Comparison of ENCODE assay signal across 5 worm cellular contexts in genomic region chrII:11167039-11167438, ce11.
A peak's percentile ranks its signal among the peaks of the same experiment; 100 is the strongest.
TF ChIP-seq lines count a peak whose summit lies in the region.

No protein-coding gene starts in this region.

TF ChIP-seq in whole organism, L1 larva, 84 proteins besides CTCF, POLR2A, EP300 and RAD21 (continued from another document and continues in another):
- TF ChIP-seq zip-4 (GFP tag; optimal IDR thresholded peaks at IDR 0.05; lab: Kevin White, UChicago) (peak; percentile 57), hpl-2 (GFP tag; optimal IDR thresholded peaks at IDR 0.05; lab: Kevin White, UChicago) (no peak), nhr-71 (tag; optimal IDR thresholded peaks at IDR 0.05; lab: Kevin White, UChicago) (peak; percentile 91), nhr-20 (tag; optimal IDR thresholded peaks at IDR 0.05; lab: Kevin White, UChicago) (peak; percentile 82), Y116A8C.19 (tag; optimal IDR thresholded peaks at IDR 0.05; lab: Kevin White, UChicago; ENCODE audit: borderline replicate concordance) (no peak), aly-2 (tag; optimal IDR thresholded peaks at IDR 0.05; lab: Kevin White, UChicago) (peak; percentile 58), unc-62 (GFP tag; optimal IDR thresholded peaks at IDR 0.05; lab: Kevin White, UChicago) (no peak), lin-39 (tag; optimal IDR thresholded peaks at IDR 0.05; lab: Kevin White, UChicago) (peak; percentile 40), dsc-1 (tag; optimal IDR thresholded peaks at IDR 0.05; lab: Kevin White, UChicago) (peak; percentile 90), hlh-17 (GFP tag; optimal IDR thresholded peaks at IDR 0.05; lab: Kevin White, UChicago; ENCODE audit: borderline replicate concordance) (no peak), nhr-77 (tag; optimal IDR thresholded peaks at IDR 0.05; lab: Kevin White, UChicago) (peak; percentile 59), ceh-82 (tag; optimal IDR thresholded peaks at IDR 0.05; lab: Kevin White, UChicago) (peak; percentile 34 to 69 (median 54)), tlp-1 (tag; optimal IDR thresholded peaks at IDR 0.05; lab: Kevin White, UChicago) (no peak), ceh-88 (GFP tag; IDR thresholded peaks at IDR 0.05; lab: Robert Waterston, UW) (peak; percentile 42), fkh-8 (tag; optimal IDR thresholded peaks at IDR 0.05; lab: Kevin White, UChicago) (peak; percentile 14), blmp-1 (tag; optimal IDR thresholded peaks at IDR 0.05; lab: Kevin White, UChicago) (no peak), nhr-90 (tag; optimal IDR thresholded peaks at IDR 0.05; lab: Kevin White, UChicago; ENCODE audit: poor library complexity) (peak; percentile 92), unc-130 (tag; optimal IDR thresholded peaks at IDR 0.05; lab: Kevin White, UChicago) (no peak), jun-1 (tag; optimal IDR thresholded peaks at IDR 0.05; lab: Kevin White, UChicago) (peak; percentile 7), zag-1 (tag; optimal IDR thresholded peaks at IDR 0.05; lab: Kevin White, UChicago) (no peak), sup-37 (GFP tag; optimal IDR thresholded peaks at IDR 0.05; lab: Kevin White, UChicago) (peak; percentile 80), elt-3 (tag; optimal IDR thresholded peaks at IDR 0.05; lab: Kevin White, UChicago) (peak in 1 of 6 experiments; percentile 42), nhr-28 (tag; optimal IDR thresholded peaks at IDR 0.05; lab: Kevin White, UChicago) (no peak), mef-2 (tag; optimal IDR thresholded peaks at IDR 0.05; lab: Kevin White, UChicago) (no peak), mdl-1 (tag; optimal IDR thresholded peaks at IDR 0.05; lab: Kevin White, UChicago) (peak in 1 of 2 experiments; percentile 8), C04F5.9 (tag; optimal IDR thresholded peaks at IDR 0.05; lab: Kevin White, UChicago) (peak; percentile 41)

TF ChIP-seq in whole organism, L2 larva, 48 proteins besides CTCF, POLR2A, EP300 and RAD21 (continued from another document and continues in another):
- TF ChIP-seq nhr-11 (tag; optimal IDR thresholded peaks at IDR 0.05; lab: Kevin White, UChicago) = no peak
- no peak for TF ChIP-seq ceh-82 (tag; optimal IDR thresholded peaks at IDR 0.05; lab: Kevin White, UChicago)
- TF ChIP-seq nhr-25 (tag; optimal IDR thresholded peaks at IDR 0.05; lab: Kevin White, UChicago) = peak; percentile 44
- TF ChIP-seq unc-62 (GFP tag; optimal IDR thresholded peaks at IDR 0.05; lab: Kevin White, UChicago) = no peak
- TF ChIP-seq mdl-1 (tag; optimal IDR thresholded peaks at IDR 0.05; lab: Kevin White, UChicago) = peak; percentile 37 to 86
- TF ChIP-seq ceh-16 (tag; optimal IDR thresholded peaks at IDR 0.05; lab: Kevin White, UChicago) = peak; percentile 49
- peak; percentile 89 for TF ChIP-seq sma-3 (GFP tag; optimal IDR thresholded peaks at IDR 0.05; lab: Kevin White, UChicago)
- TF ChIP-seq F13H6.1 (tag; optimal IDR thresholded peaks at IDR 0.05; lab: Kevin White, UChicago) = peak; percentile 75
- TF ChIP-seq sma-9 (GFP tag; optimal IDR thresholded peaks at IDR 0.05; lab: Kevin White, UChicago) = peak; percentile 85
- TF ChIP-seq sma-9 (tag; optimal IDR thresholded peaks at IDR 0.05; lab: Kevin White, UChicago) = no peak
- TF ChIP-seq ama-1 (optimal IDR thresholded peaks at IDR 0.05; lab: Kevin White, UChicago) = peak; percentile 96
- TF ChIP-seq egl-27 (tag; optimal IDR thresholded peaks at IDR 0.05; lab: Kevin White, UChicago) = peak; percentile 20
- peak; percentile 63 for TF ChIP-seq nhr-129 (tag; optimal IDR thresholded peaks at IDR 0.05; lab: Kevin White, UChicago)
- TF ChIP-seq Y55F3AM.14 (GFP tag; optimal IDR thresholded peaks at IDR 0.05; lab: Kevin White, UChicago) = no peak
- no peak for TF ChIP-seq blmp-1 (tag; optimal IDR thresholded peaks at IDR 0.05; lab: Kevin White, UChicago; ENCODE audit: insufficient read depth)
- no peak for TF ChIP-seq aly-2 (tag; optimal IDR thresholded peaks at IDR 0.05; lab: Kevin White, UChicago)
- no peak for TF ChIP-seq skn-1 (tag; optimal IDR thresholded peaks at IDR 0.05; lab: Kevin White, UChicago)
- peak; percentile 22 for TF ChIP-seq R02D3.7 (tag; optimal IDR thresholded peaks at IDR 0.05; lab: Kevin White, UChicago)
- peak; percentile 98 for TF ChIP-seq snpc-4 (tag; optimal IDR thresholded peaks at IDR 0.05; lab: Kevin White, UChicago)
- TF ChIP-seq crh-2 (tag; optimal IDR thresholded peaks at IDR 0.05; lab: Kevin White, UChicago) = peak; percentile 12
- TF ChIP-seq peb-1 (tag; optimal IDR thresholded peaks at IDR 0.05; lab: Kevin White, UChicago) = no peak
- TF ChIP-seq nhr-12 (tag; optimal IDR thresholded peaks at IDR 0.05; lab: Kevin White, UChicago) = no peak
- peak; percentile 31 for TF ChIP-seq sem-4 (tag; optimal IDR thresholded peaks at IDR 0.05; lab: Kevin White, UChicago)
- TF ChIP-seq fos-1 (tag; optimal IDR thresholded peaks at IDR 0.05; lab: Kevin White, UChicago) = peak; percentile 41
- no peak for TF ChIP-seq zag-1 (tag; optimal IDR thresholded peaks at IDR 0.05; lab: Kevin White, UChicago)
- no peak for TF ChIP-seq nhr-6 (tag; optimal IDR thresholded peaks at IDR 0.05; lab: Kevin White, UChicago)
- TF ChIP-seq mab-5 (tag; optimal IDR thresholded peaks at IDR 0.05; lab: Kevin White, UChicago) = no peak
- no peak for TF ChIP-seq lin-39 (tag; optimal IDR thresholded peaks at IDR 0.05; lab: Kevin White, UChicago)

TF ChIP-seq in whole organism, L3 larva, 47 proteins besides CTCF, POLR2A, EP300 and RAD21 (continued from another document):
- TF ChIP-seq R02D3.7 (tag; optimal IDR thresholded peaks at IDR 0.05; lab: Kevin White, UChicago) (peak; percentile 54), ceh-16 (tag; optimal IDR thresholded peaks at IDR 0.05; lab: Kevin White, UChicago) (no peak), pha-4 (tag; optimal IDR thresholded peaks at IDR 0.05; lab: Kevin White, UChicago) (peak; percentile 34), ceh-28 (tag; optimal IDR thresholded peaks at IDR 0.05; lab: Kevin White, UChicago) (peak; percentile 48), snpc-4 (tag; optimal IDR thresholded peaks at IDR 0.05; lab: Kevin White, UChicago) (peak; percentile 99), ceh-82 (tag; optimal IDR thresholded peaks at IDR 0.05; lab: Kevin White, UChicago) (peak; percentile 21), skn-1 (tag; optimal IDR thresholded peaks at IDR 0.05; lab: Kevin White, UChicago) (peak; percentile 44), nfya-1 (tag; optimal IDR thresholded peaks at IDR 0.05; lab: Kevin White, UChicago; ENCODE audit: insufficient read depth) (peak; percentile 73), hmg-11 (tag; optimal IDR thresholded peaks at IDR 0.05; lab: Kevin White, UChicago) (peak; percentile 51), elt-3 (tag; optimal IDR thresholded peaks at IDR 0.05; lab: Kevin White, UChicago) (no peak), egl-27 (tag; optimal IDR thresholded peaks at IDR 0.05; lab: Kevin White, UChicago) (no peak)

TF ChIP-seq in whole organism, L4 larva, 104 proteins besides CTCF, POLR2A, EP300 and RAD21 (continued from another document and continues in another):
- TF ChIP-seq lin-38 (GFP tag; IDR thresholded peaks at IDR 0.05; lab: Robert Waterston, UW) = peak; percentile 90
- TF ChIP-seq php-3 (GFP tag; IDR thresholded peaks at IDR 0.05; lab: Robert Waterston, UW) = 0 out of 2 replicates have a peak, but pooled peaks have one; percentile 27
- TF ChIP-seq nhr-48 (tag; optimal IDR thresholded peaks at IDR 0.05; lab: Kevin White, UChicago) = peak; percentile 51
- TF ChIP-seq ctbp-1 (GFP tag; IDR thresholded peaks at IDR 0.05; lab: Robert Waterston, UW) = 0 out of 2 replicates have a peak, but pooled peaks have one; percentile 32
- TF ChIP-seq zip-11 (GFP tag; IDR thresholded peaks at IDR 0.05; lab: Robert Waterston, UW) = no peak
- TF ChIP-seq ZK546.5 (tag; optimal IDR thresholded peaks at IDR 0.05; lab: Kevin White, UChicago) = no peak
- no peak for TF ChIP-seq ZK337.2 (GFP tag; IDR thresholded peaks at IDR 0.05; lab: Robert Waterston, UW)
- no peak for TF ChIP-seq fkh-10 (GFP tag; optimal IDR thresholded peaks at IDR 0.05; lab: Kevin White, UChicago)
- no peak for TF ChIP-seq T20F7.1 (GFP tag; optimal IDR thresholded peaks at IDR 0.05; lab: Kevin White, UChicago)
- peak; percentile 18; the same call in 1 of the 2 replicates for TF ChIP-seq ceh-44 (GFP tag; IDR thresholded peaks at IDR 0.05; lab: Robert Waterston, UW)
- no peak for TF ChIP-seq nhr-28 (tag; optimal IDR thresholded peaks at IDR 0.05; lab: Kevin White, UChicago)
- TF ChIP-seq dpl-1 (GFP tag; optimal IDR thresholded peaks at IDR 0.05; lab: Kevin White, UChicago) = peak; percentile 39
- TF ChIP-seq Y5F2A.4 (GFP tag; optimal IDR thresholded peaks at IDR 0.05; lab: Kevin White, UChicago) = no peak
- no peak for TF ChIP-seq attf-4 (tag; optimal IDR thresholded peaks at IDR 0.05; lab: Kevin White, UChicago)
- TF ChIP-seq sdz-12 (GFP tag; optimal IDR thresholded peaks at IDR 0.05; lab: Kevin White, UChicago) = peak; percentile 62
- no peak for TF ChIP-seq fos-1 (tag; optimal IDR thresholded peaks at IDR 0.05; lab: Kevin White, UChicago)
- peak; percentile 41 for TF ChIP-seq mxl-3 (GFP tag; optimal IDR thresholded peaks at IDR 0.05; lab: Kevin White, UChicago)
- peak; percentile 79 for TF ChIP-seq spr-1 (tag; optimal IDR thresholded peaks at IDR 0.05; lab: Kevin White, UChicago)
- no peak for TF ChIP-seq daf-8 (GFP tag; IDR thresholded peaks at IDR 0.05; lab: Robert Waterston, UW)
- TF ChIP-seq spr-3 (GFP tag; optimal IDR thresholded peaks at IDR 0.05; lab: Kevin White, UChicago) = peak; percentile 55
- TF ChIP-seq R02D3.7 (tag; optimal IDR thresholded peaks at IDR 0.05; lab: Kevin White, UChicago) = no peak
- TF ChIP-seq nhr-25 (tag; optimal IDR thresholded peaks at IDR 0.05; lab: Kevin White, UChicago; ENCODE audit: borderline replicate concordance, insufficient read depth) = peak; percentile 73
- no peak for TF ChIP-seq daf-12 (tag; optimal IDR thresholded peaks at IDR 0.05; lab: Kevin White, UChicago)
- peak; percentile 79 for TF ChIP-seq nhr-42 (GFP tag; IDR thresholded peaks at IDR 0.05; lab: Robert Waterston, UW)
- peak; percentile 65 for TF ChIP-seq set-16 (GFP tag; IDR thresholded peaks at IDR 0.05; lab: Robert Waterston, UW)
- peak; percentile 87 for TF ChIP-seq mes-2 (tag; optimal IDR thresholded peaks at IDR 0.05; lab: Kevin White, UChicago; ENCODE audit: poor library complexity, severe bottlenecking)
- TF ChIP-seq lir-3 (tag; optimal IDR thresholded peaks at IDR 0.05; lab: Kevin White, UChicago) = no peak
- TF ChIP-seq duxl-1 (tag; optimal IDR thresholded peaks at IDR 0.05; lab: Kevin White, UChicago; ENCODE audit: poor library complexity) = peak; percentile 55
- TF ChIP-seq madf-9 (GFP tag; conservative IDR thresholded peaks at IDR 0.05; lab: Robert Waterston, UW) = peak; percentile 26; the same call in 1 of the 2 replicates
- no peak for TF ChIP-seq cey-2 (tag; optimal IDR thresholded peaks at IDR 0.05; lab: Kevin White, UChicago; ENCODE audit: borderline replicate concordance, insufficient read depth)
- no peak for TF ChIP-seq ztf-7 (tag; optimal IDR thresholded peaks at IDR 0.05; lab: Kevin White, UChicago)
- no peak for TF ChIP-seq pqm-1 (tag; optimal IDR thresholded peaks at IDR 0.05; lab: Kevin White, UChicago)
- peak; percentile 64 for TF ChIP-seq hlh-11 (tag; optimal IDR thresholded peaks at IDR 0.05; lab: Kevin White, UChicago)
- peak; percentile 85 for TF ChIP-seq egl-43 (GFP tag; IDR thresholded peaks at IDR 0.05; lab: Robert Waterston, UW)
- peak; percentile 96 for TF ChIP-seq ama-1 (optimal IDR thresholded peaks at IDR 0.05; lab: Kevin White, UChicago)
- no peak for TF ChIP-seq mxl-2 (GFP tag; conservative IDR thresholded peaks at IDR 0.05; lab: Robert Waterston, UW)

TF ChIP-seq in whole organism, young adult, 124 proteins besides CTCF, POLR2A, EP300 and RAD21 (continued from another document and continues in another):
- TF ChIP-seq Y53F4B.3 (GFP tag; IDR thresholded peaks at IDR 0.05; lab: Robert Waterston, UW) (no peak), K12H6.12 (tag; optimal IDR thresholded peaks at IDR 0.05; lab: Kevin White, UChicago) (peak; percentile 21), ccch-3 (GFP tag; optimal IDR thresholded peaks at IDR 0.05; lab: Kevin White, UChicago) (no peak), lin-26 (GFP tag; IDR thresholded peaks at IDR 0.05; lab: Robert Waterston, UW) (peak; percentile 67; the same call in 1 of the 2 replicates), F57C9.4 (tag; optimal IDR thresholded peaks at IDR 0.05; lab: Kevin White, UChicago) (no peak), aptf-2 (GFP tag; conservative IDR thresholded peaks at IDR 0.05; lab: Robert Waterston, UW) (0 out of 2 replicates have a peak, but pooled peaks have one; percentile 51), ztf-6 (GFP tag; IDR thresholded peaks at IDR 0.05; lab: Robert Waterston, UW) (peak; percentile 67; the same call in 1 of the 2 replicates), ceh-40 (GFP tag; IDR thresholded peaks at IDR 0.05; lab: Robert Waterston, UW) (no peak), fkh-3 (tag; optimal IDR thresholded peaks at IDR 0.05; lab: Kevin White, UChicago) (no peak), mxl-1 (tag; optimal IDR thresholded peaks at IDR 0.05; lab: Kevin White, UChicago) (no peak), hmg-1.2 (GFP tag; IDR thresholded peaks at IDR 0.05; lab: Robert Waterston, UW) (peak; percentile 95), lin-54 (GFP tag; optimal IDR thresholded peaks at IDR 0.05; lab: Kevin White, UChicago) (peak; percentile 72), Y95B8A.8 (GFP tag; IDR thresholded peaks at IDR 0.05; lab: Robert Waterston, UW) (peak; percentile 73), nhr-120 (GFP tag; IDR thresholded peaks at IDR 0.05; lab: Robert Waterston, UW) (no peak), rpc-1 (optimal IDR thresholded peaks at IDR 0.05; lab: Kevin White, UChicago) (no peak), rpc-1 (tag; optimal IDR thresholded peaks at IDR 0.05; lab: Kevin White, UChicago) (peak; percentile 6), C06A6.2 (GFP tag; conservative IDR thresholded peaks at IDR 0.05; lab: Robert Waterston, UW) (peak; percentile 28; the same call in 1 of the 2 replicates), snpc-4 (GFP tag; optimal IDR thresholded peaks at IDR 0.05; lab: Kevin White, UChicago) (peak; percentile 99), snpc-4 (tag; optimal IDR thresholded peaks at IDR 0.05; lab: Kevin White, UChicago) (peak; percentile 98 to 99 (median 99)), B0019.2 (GFP tag; conservative IDR thresholded peaks at IDR 0.05; lab: Robert Waterston, UW) (peak; percentile 82), efl-1 (GFP tag; optimal IDR thresholded peaks at IDR 0.05; lab: Kevin White, UChicago) (peak; percentile 49), pbrm-1 (GFP tag; IDR thresholded peaks at IDR 0.05; lab: Robert Waterston, UW) (peak; percentile 98), let-526 (GFP tag; IDR thresholded peaks at IDR 0.05; lab: Robert Waterston, UW) (0 out of 2 replicates have a peak, but pooled peaks have one; percentile 65), ceh-58 (GFP tag; IDR thresholded peaks at IDR 0.05; lab: Robert Waterston, UW) (no peak), ceh-91 (GFP tag; IDR thresholded peaks at IDR 0.05; lab: Robert Waterston, UW) (peak; percentile 67), F37B4.10 (GFP tag; IDR thresholded peaks at IDR 0.05; lab: Robert Waterston, UW) (no peak), attf-3 (GFP tag; conservative IDR thresholded peaks at IDR 0.05; lab: Robert Waterston, UW) (peak; percentile 39; the same call in 1 of the 2 replicates), repo-1 (tag; optimal IDR thresholded peaks at IDR 0.05; lab: Kevin White, UChicago) (peak; percentile 82), hrde-1 (tag; optimal IDR thresholded peaks at IDR 0.05; lab: Kevin White, UChicago; ENCODE audit: borderline replicate concordance) (peak; percentile 84), T26A5.8 (tag; optimal IDR thresholded peaks at IDR 0.05; lab: Kevin White, UChicago) (peak; percentile 58), nhr-179 (tag; optimal IDR thresholded peaks at IDR 0.05; lab: Kevin White, UChicago) (no peak), ztf-18 (tag; optimal IDR thresholded peaks at IDR 0.05; lab: Kevin White, UChicago) (peak; percentile 57), unc-62 (GFP tag; optimal IDR thresholded peaks at IDR 0.05; lab: Kevin White, UChicago) (no peak), gei-17 (GFP tag; optimal IDR thresholded peaks at IDR 0.05; lab: Kevin White, UChicago) (peak; percentile 39), hsf-1 (GFP tag; IDR thresholded peaks at IDR 0.05; lab: Robert Waterston, UW) (peak; percentile 69; the same call in 1 of the 2 replicates), F23B12.7 (tag; optimal IDR thresholded peaks at IDR 0.05; lab: Kevin White, UChicago; ENCODE audit: insufficient read depth) (peak; percentile 82), bed-2 (GFP tag; IDR thresholded peaks at IDR 0.05; lab: Robert Waterston, UW) (peak; percentile 83), athp-1 (tag; optimal IDR thresholded peaks at IDR 0.05; lab: Kevin White, UChicago) (peak; percentile 78), lsl-1 (GFP tag; optimal IDR thresholded peaks at IDR 0.05; lab: Kevin White, UChicago) (peak; percentile 80), chd-7 (tag; optimal IDR thresholded peaks at IDR 0.05; lab: Kevin White, UChicago) (peak; percentile 29), nhr-90 (tag; optimal IDR thresholded peaks at IDR 0.05; lab: Kevin White, UChicago) (no peak)
